Worm (Caenorhabditis elegans): ENCODE data around the gene srw-79.

DNA sequence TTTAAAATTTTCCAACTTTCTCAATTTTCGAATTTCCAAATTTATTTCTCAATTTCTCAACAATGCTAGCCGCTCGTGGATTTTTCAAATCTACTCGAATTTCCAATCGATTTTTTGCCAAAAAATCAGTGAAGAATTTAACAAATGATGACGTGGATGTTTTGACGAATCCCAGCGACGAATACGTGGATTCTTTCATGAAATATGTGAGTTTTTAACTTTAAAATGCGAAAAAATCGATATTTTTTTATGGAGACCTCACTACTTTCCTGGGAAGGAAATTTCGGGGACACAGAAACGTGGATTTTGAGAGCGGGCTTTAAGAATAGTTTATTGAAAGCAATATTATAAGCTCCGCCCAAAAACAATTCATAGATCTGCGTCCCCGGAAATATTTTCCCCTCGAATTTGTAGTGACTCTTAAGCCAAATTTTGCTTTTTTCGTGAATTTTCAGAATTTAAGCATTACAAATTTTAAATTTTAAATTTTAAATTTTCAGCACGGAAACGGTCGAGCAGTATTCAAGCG is 45.1 kb downstream of the srw-79 start, which contains the start of gene K08A2.2:
- TF ChIP-seq ZK546.5 (tag; optimal IDR thresholded peaks at IDR 0.05) = no peak
- no peak for TF ChIP-seq snpc-4 (tag; optimal IDR thresholded peaks at IDR 0.05)
- no peak for TF ChIP-seq nhr-11 (tag; optimal IDR thresholded peaks at IDR 0.05)
- TF ChIP-seq nhr-28 (tag; optimal IDR thresholded peaks at IDR 0.05) = no peak

Data from whole organism, L4 larva.